Worm (Caenorhabditis elegans) whole organism, young adult: ENCODE data around the gene ZK813.5.

ENCODE experiments used
- die-1 ChIP-seq: sonication (generic microtip); optimal IDR thresholded peaks from 2 replicates; lab custom pipeline; 2016; ENCODE audit warnings: missing genotype, mild to moderate bottlenecking, missing genetic modification characterization, missing compliant biosample characterization
- snpc-4 ChIP-seq, 5 experiments: fragments of 150-350 bp in 1 of 5; sonication (generic microtip) in 4 of 5; optimal IDR thresholded peaks; 2 replicates each; lab custom pipeline; 2014 to 2018; ENCODE audit warnings: missing genetic modification characterization in 5 of 5, missing biosample characterization in 3 of 5, antibody characterized with exemption in 2 of 5, mild to moderate bottlenecking in 2 of 5, missing compliant biosample characterization in 2 of 5, missing genotype in 2 of 5, moderate library complexity in 2 of 5, missing genetic modification reagents in 1 of 5
- unc-62 ChIP-seq: fragments of 150-350 bp; optimal IDR thresholded peaks from 2 replicates; lab custom pipeline; 2014; ENCODE audit warnings: missing biosample characterization, missing genetic modification reagents, missing genetic modification characterization
- zim-3 ChIP-seq: sonication (generic microtip); optimal IDR thresholded peaks from 2 replicates; lab custom pipeline; 2017; ENCODE audit warnings: mild to moderate bottlenecking, missing genetic modification characterization, moderate library complexity, missing compliant biosample characterization
- ztf-3 ChIP-seq: fragments of 200-800 bp; sonication (Bioruptor generic); optimal IDR thresholded peaks from 2 replicates; lab custom pipeline; 2018; ENCODE audit warnings: mild to moderate bottlenecking, missing genetic modification characterization, missing compliant biosample characterization

ce11 chrX:3453870-3454269, 2.8 kb upstream of the ZK813.5 start:
- no peak for TF ChIP-seq snpc-4 (GFP tag; optimal IDR thresholded peaks at IDR 0.05; lab: Kevin White, UChicago)
- TF ChIP-seq snpc-4 (tag; optimal IDR thresholded peaks at IDR 0.05; lab: Kevin White, UChicago) = no peak
- no peak for TF ChIP-seq ztf-3 (GFP tag; lab: Kevin White, UChicago)
- no peak for TF ChIP-seq die-1 (tag; lab: Kevin White, UChicago)
- TF ChIP-seq zim-3 (tag; lab: Kevin White, UChicago) = no peak
- no peak for TF ChIP-seq unc-62 (GFP tag; lab: Kevin White, UChicago)
